Fruit fly (Drosophila melanogaster) whole organism, pupa: ENCODE data around the gene Sec13.

ENCODE experiments used
- CG10348 ChIP-seq: fragments of 200-800 bp; sonication (Bioruptor generic); IDR thresholded peaks from 2 replicates; pipeline ENCODE4 v1.3.6; 2022; ENCODE audit warnings: missing biosample characterization, missing genetic modification characterization
- CG8159 ChIP-seq: fragments of 200-800 bp; sonication (Bioruptor generic); optimal IDR thresholded peaks from 3 replicates; lab custom pipeline; 2018; ENCODE audit warnings: missing biosample characterization, mild to moderate bottlenecking, missing genetic modification characterization, moderate library complexity
- CG8301 ChIP-seq: fragments of 200-800 bp; sonication (Bioruptor generic); optimal IDR thresholded peaks from 2 replicates; lab custom pipeline; 2018; ENCODE audit warnings: missing biosample characterization, mild to moderate bottlenecking, missing genetic modification characterization
- D1 ChIP-seq: fragments of 200-800 bp; sonication (Bioruptor generic); optimal IDR thresholded peaks from 2 replicates; lab custom pipeline; 2018; ENCODE audit warnings: missing biosample characterization, mild to moderate bottlenecking, missing genetic modification characterization, moderate library complexity
- Ets98B ChIP-seq: fragments of 200-800 bp; sonication (Bioruptor generic); IDR thresholded peaks from 2 replicates; pipeline ENCODE4 v1.3.6; 2022; ENCODE audit warnings: missing biosample characterization, missing genetic modification characterization
- Pif1A ChIP-seq: fragments of 200-800 bp; sonication (Bioruptor generic); optimal IDR thresholded peaks from 3 replicates; lab custom pipeline; 2016; ENCODE audit warnings: missing biosample characterization, missing genetic modification characterization
- Pif1B ChIP-seq: fragments of 200-800 bp; sonication (Bioruptor generic); optimal IDR thresholded peaks from 3 replicates; lab custom pipeline; 2016; ENCODE audit warnings: missing biosample characterization, missing genetic modification characterization
- Snoo ChIP-seq: fragments of 200-800 bp; sonication (Bioruptor generic); optimal IDR thresholded peaks from 3 replicates; lab custom pipeline; 2017; ENCODE audit warnings: missing biosample characterization, mild to moderate bottlenecking, missing genetic modification characterization, inconsistent platforms
- fd96Ca ChIP-seq: fragments of 200-800 bp; sonication (Bioruptor generic); IDR thresholded peaks from 3 replicates; pipeline ENCODE4 v1.3.6; 2022; ENCODE audit warnings: missing biosample characterization, missing genetic modification characterization
- gl ChIP-seq: fragments of 200-800 bp; sonication (Bioruptor generic); optimal IDR thresholded peaks from 2 replicates; lab custom pipeline; 2018; ENCODE audit warnings: missing biosample characterization, mild to moderate bottlenecking, missing genetic modification characterization

DNA sequence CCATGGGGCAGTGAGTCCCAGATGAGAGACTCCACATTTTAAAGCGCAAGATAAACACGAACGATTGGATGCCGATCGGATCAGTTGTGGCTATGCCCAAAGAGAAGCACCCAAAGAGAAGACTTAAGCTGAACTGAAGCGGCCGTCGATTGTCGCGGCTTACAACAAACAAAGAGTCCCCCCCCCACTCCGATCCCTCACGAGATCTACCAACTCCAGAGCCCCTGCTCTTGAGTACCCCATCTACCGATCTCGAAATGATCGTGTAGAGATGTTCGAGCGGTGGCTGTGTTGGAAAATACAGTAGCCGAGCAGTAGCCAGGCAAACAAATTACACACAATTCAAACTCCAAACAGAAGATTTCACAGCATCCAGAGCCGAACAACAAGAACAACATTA is 30.4 kb upstream of the Sec13 start:
- TF ChIP-seq D1 (tag; lab: Kevin White, UChicago) (no peak), Pif1B (GFP tag; lab: Kevin White, UChicago) (no peak), Pif1A (GFP tag; lab: Kevin White, UChicago) (no peak), CG8301 (tag; lab: Kevin White, UChicago) (no peak), CG10348 (GFP tag; lab: Robert Waterston, UW) (no peak), gl (tag; lab: Kevin White, UChicago) (no peak), Ets98B (GFP tag; lab: Robert Waterston, UW) (no peak), CG8159 (tag; lab: Kevin White, UChicago) (no peak), fd96Ca (no peak), Snoo (tag; lab: Kevin White, UChicago) (no peak)
